Fruit fly (Drosophila melanogaster): ENCODE data around the gene Smn.
A peak's percentile ranks its signal among the peaks of the same experiment; 100 is the strongest.

Gene Smn

dm6 chr3L:16590860-16591259 lies 9.5 kb upstream of the Smn start, which contains the start of gene tra (continued):
- TF ChIP-seq Aef1 (GFP tag; IDR thresholded peaks at IDR 0.05), result no peak
- no peak for TF ChIP-seq Asciz (GFP tag; optimal IDR thresholded peaks at IDR 0.05)
- no peak for TF ChIP-seq nerfin-2 (GFP tag; IDR thresholded peaks at IDR 0.05; ENCODE audit: partially characterized antibody)
- no peak for TF ChIP-seq Lhr (GFP tag; optimal IDR thresholded peaks at IDR 0.05)
- TF ChIP-seq row (GFP tag; IDR thresholded peaks at IDR 0.05), result 0 out of 3 replicates have a peak, but pooled peaks have one; percentile 11
- TF ChIP-seq CG1832 (GFP tag; optimal IDR thresholded peaks at IDR 0.05), result no peak
- peak; percentile 67 for TF ChIP-seq Sry-δ (GFP tag; optimal IDR thresholded peaks at IDR 0.05)
- peak; percentile 42 for TF ChIP-seq CG15514 (GFP tag; optimal IDR thresholded peaks at IDR 0.05)
- TF ChIP-seq CTCF (GFP tag; optimal IDR thresholded peaks at IDR 0.05), result peak; percentile 12
- no peak for TF ChIP-seq CG12744 (GFP tag; optimal IDR thresholded peaks at IDR 0.05)
- TF ChIP-seq CG10267 (tag; optimal IDR thresholded peaks at IDR 0.05), result peak; percentile 45
- TF ChIP-seq CG2116 (GFP tag; optimal IDR thresholded peaks at IDR 0.05), result peak; percentile 60
- no peak for TF ChIP-seq fd64A (GFP tag; optimal IDR thresholded peaks at IDR 0.05)
- TF ChIP-seq hkb (optimal IDR thresholded peaks at IDR 0.05), result no peak
- no peak for TF ChIP-seq hkb (GFP tag; IDR thresholded peaks at IDR 0.05)
- TF ChIP-seq zen (tag; optimal IDR thresholded peaks at IDR 0.05), result peak; percentile 27
- peak; percentile 7 for TF ChIP-seq CG30020 (tag; optimal IDR thresholded peaks at IDR 0.05)
- TF ChIP-seq nom (GFP tag; optimal IDR thresholded peaks at IDR 0.05), result peak; percentile 36
- peak; percentile 61 for TF ChIP-seq amos (GFP tag; IDR thresholded peaks at IDR 0.05; ENCODE audit: partially characterized antibody)
- peak; percentile 33 for TF ChIP-seq Ets97D (GFP tag; optimal IDR thresholded peaks at IDR 0.05)
- TF ChIP-seq YL-1 (GFP tag; optimal IDR thresholded peaks at IDR 0.05), result peak; percentile 31
- TF ChIP-seq insv (GFP tag; optimal IDR thresholded peaks at IDR 0.05), result peak in 1 of 2 experiments; percentile 64
- TF ChIP-seq nmo (GFP tag; optimal IDR thresholded peaks at IDR 0.05), result peak; percentile 12
- no peak for TF ChIP-seq Usf (GFP tag; optimal IDR thresholded peaks at IDR 0.05)
- peak; percentile 50; the same call in 1 of the 2 replicates for TF ChIP-seq tna (GFP tag; IDR thresholded peaks at IDR 0.05; ENCODE audit: partially characterized antibody)
- no peak for TF ChIP-seq maf-S (GFP tag; optimal IDR thresholded peaks at IDR 0.05)
- TF ChIP-seq caup (GFP tag; optimal IDR thresholded peaks at IDR 0.05; ENCODE audit: severe bottlenecking), result no peak
- no peak for TF ChIP-seq slbo (GFP tag; IDR thresholded peaks at IDR 0.05)
- TF ChIP-seq Xrp1 (GFP tag; IDR thresholded peaks at IDR 0.05), result no peak
- no peak for TF ChIP-seq CG18262 (tag; optimal IDR thresholded peaks at IDR 0.05)
- TF ChIP-seq MBD-R2 (GFP tag; IDR thresholded peaks at IDR 0.05), result peak; percentile 59
- no peak for TF ChIP-seq chm (GFP tag; IDR thresholded peaks at IDR 0.05)
- no peak for TF ChIP-seq bcd (GFP tag; optimal IDR thresholded peaks at IDR 0.05)
- TF ChIP-seq Meics (GFP tag; optimal IDR thresholded peaks at IDR 0.05), result no peak
- TF ChIP-seq dm (GFP tag; optimal IDR thresholded peaks at IDR 0.05), result peak; percentile 17
- TF ChIP-seq phol (tag; optimal IDR thresholded peaks at IDR 0.05), result peak; percentile 73

DNA sequence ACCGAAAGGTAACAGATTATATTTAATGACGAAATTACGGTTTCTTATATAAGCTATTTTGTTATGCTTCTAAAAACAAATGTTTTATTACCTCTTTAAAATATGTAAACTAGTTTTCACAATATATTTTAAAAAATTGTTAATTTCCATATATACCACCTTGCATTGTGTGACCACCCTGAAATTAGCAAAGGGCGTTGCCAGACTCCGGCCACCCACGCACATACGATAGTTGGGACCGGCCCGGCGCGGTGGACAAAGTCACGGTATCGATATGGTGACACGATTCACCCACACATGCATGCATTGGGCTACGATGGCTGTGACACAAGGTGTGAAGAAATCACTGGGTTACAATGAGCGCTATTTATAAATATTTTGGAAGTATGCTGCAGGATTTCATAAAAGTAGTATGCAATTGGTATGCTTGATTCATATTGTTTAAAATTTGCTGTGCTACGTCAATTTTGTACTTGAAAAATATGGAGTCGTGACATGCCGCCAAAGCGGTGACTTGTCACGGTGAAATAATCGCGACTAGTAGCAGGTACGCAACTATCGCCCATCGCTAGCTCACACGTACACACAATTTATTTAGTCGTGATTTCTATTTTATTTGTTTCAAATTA lies 6.8 kb upstream of the Smn start:
- TF ChIP-seq B-H1 (GFP tag; IDR thresholded peaks at IDR 0.05), result peak; percentile 57
- no peak for TF ChIP-seq CG14965 (GFP tag; optimal IDR thresholded peaks at IDR 0.05; ENCODE audit: borderline replicate concordance)
- no peak for TF ChIP-seq cato (GFP tag; optimal IDR thresholded peaks at IDR 0.05; ENCODE audit: borderline replicate concordance)
- TF ChIP-seq ftz-f1 (GFP tag; optimal IDR thresholded peaks at IDR 0.05), result peak; percentile 64
- no peak for TF ChIP-seq tio (GFP tag; optimal IDR thresholded peaks at IDR 0.05)
- no peak for TF ChIP-seq kah (GFP tag; optimal IDR thresholded peaks at IDR 0.05)
- peak; percentile 71 for TF ChIP-seq lilli (GFP tag; optimal IDR thresholded peaks at IDR 0.05)
- TF ChIP-seq Adf1 (GFP tag; IDR thresholded peaks at IDR 0.05), result no peak
- no peak for TF ChIP-seq Taf1 (GFP tag; IDR thresholded peaks at IDR 0.05)
- TF ChIP-seq shn (GFP tag; optimal IDR thresholded peaks at IDR 0.05), result peak; percentile 63
- peak; percentile 10 for TF ChIP-seq tup (GFP tag; optimal IDR thresholded peaks at IDR 0.05)
- peak; percentile 25 for TF ChIP-seq trh (GFP tag; optimal IDR thresholded peaks at IDR 0.05)
- TF ChIP-seq CG8388 (GFP tag; optimal IDR thresholded peaks at IDR 0.05), result no peak
- peak; percentile 54 for TF ChIP-seq CG6272 (GFP tag; IDR thresholded peaks at IDR 0.05)
- TF ChIP-seq Hsf (GFP tag; optimal IDR thresholded peaks at IDR 0.05), result peak; percentile 66
- TF ChIP-seq salm (tag; optimal IDR thresholded peaks at IDR 0.05), result no peak
- TF ChIP-seq bowl (GFP tag; IDR thresholded peaks at IDR 0.05), result no peak

All from whole organism, embryonic.